Worm (Caenorhabditis elegans) whole organism, L4 larva: ENCODE results near the gene ndub-2.

Experiments
- ces-1 ChIP-seq: fragments of 150-350 bp; sonication (generic microtip); optimal IDR thresholded peaks from 4 replicates; lab custom pipeline; 2014; ENCODE audit warnings: missing biosample characterization, missing genetic modification reagents, missing genetic modification characterization
- dve-1 ChIP-seq: sonication (generic microtip); optimal IDR thresholded peaks from 2 replicates; lab custom pipeline; 2017; ENCODE audit warnings: antibody characterized with exemption, mild to moderate bottlenecking, missing genetic modification characterization, missing compliant biosample characterization; ENCODE audit not compliant: insufficient read depth
- lin-15B ChIP-seq: fragments of 150-350 bp; sonication (generic microtip); optimal IDR thresholded peaks from 3 replicates; lab custom pipeline; 2014; ENCODE audit warnings: missing biosample characterization, missing genetic modification characterization
- lsy-2 ChIP-seq, 2 experiments: fragments of 150-350 bp in 1 of 2; sonication (generic microtip) in 1 of 2; optimal IDR thresholded peaks; 2 replicates each; lab custom pipeline; 2014 to 2017; ENCODE audit warnings: missing biosample characterization in 2 of 2, missing genetic modification characterization in 2 of 2
- nhr-76 ChIP-seq: fragments of 150-350 bp; optimal IDR thresholded peaks from 2 replicates; lab custom pipeline; 2014; ENCODE audit warnings: missing biosample characterization, missing genetic modification characterization
- unc-130 ChIP-seq: sonication (generic microtip); optimal IDR thresholded peaks from 2 replicates; lab custom pipeline; 2016; ENCODE audit warnings: missing genetic modification reagents, missing genetic modification characterization, missing compliant biosample characterization
- vab-7 ChIP-seq: fragments of 200-800 bp; sonication (Bioruptor generic); IDR thresholded peaks from 2 replicates; pipeline ENCODE4 v1.3.6; 2022; ENCODE audit warnings: missing genetic modification reagents, missing genetic modification characterization, missing compliant biosample characterization

- no peak for TF ChIP-seq dve-1
- no peak for TF ChIP-seq unc-130 (GFP tag; lab: Kevin White, UChicago)
- TF ChIP-seq nhr-76 (tag; lab: Kevin White, UChicago), result no peak
- TF ChIP-seq lin-15B (tag; lab: Kevin White, UChicago), result no peak
- no peak for TF ChIP-seq lsy-2 (tag; optimal IDR thresholded peaks at IDR 0.05; lab: Kevin White, UChicago)
- TF ChIP-seq ces-1 (GFP tag; lab: Kevin White, UChicago), result no peak
- no peak for TF ChIP-seq vab-7 (GFP tag; lab: Robert Waterston, UW)
These were observed 35.7 kb downstream of the ndub-2 start for ce11 chrII:9031891-9032290.
